Fruit fly (Drosophila melanogaster): Measurements from ENCODE around the gene Gnpnat.
A peak's percentile ranks its signal among the peaks of the same experiment; 100 is the strongest.

Gene Gnpnat

dm6 chr3R:29763154-29763553 lies 25.1 kb downstream of the Gnpnat start (continued):
- TF ChIP-seq CG15514 (GFP tag; optimal IDR thresholded peaks at IDR 0.05) (no peak), ranshi (GFP tag; IDR thresholded peaks at IDR 0.05) (peak; percentile 30; the same call in 1 of the 2 replicates), abd-A (tag; optimal IDR thresholded peaks at IDR 0.05) (no peak), CG13287 (GFP tag; IDR thresholded peaks at IDR 0.05; ENCODE audit: partially characterized antibody) (no peak), kay (GFP tag; optimal IDR thresholded peaks at IDR 0.05) (peak; percentile 31), CG18476 (GFP tag; optimal IDR thresholded peaks at IDR 0.05) (no peak), ind (GFP tag; optimal IDR thresholded peaks at IDR 0.05) (peak; percentile 51), CG9609 (GFP tag; optimal IDR thresholded peaks at IDR 0.05) (peak; percentile 32), CG4424 (GFP tag; optimal IDR thresholded peaks at IDR 0.05) (peak; percentile 52), bsh (GFP tag; optimal IDR thresholded peaks at IDR 0.05) (peak in 1 of 2 experiments; percentile 49), CG17361 (GFP tag; IDR thresholded peaks at IDR 0.05) (no peak), org-1 (GFP tag; optimal IDR thresholded peaks at IDR 0.05) (no peak)

- TF ChIP-seq crol (GFP tag; IDR thresholded peaks at IDR 0.05), result 0 out of 2 replicates have a peak, but pooled peaks have one; percentile 21
- peak; percentile 24 for TF ChIP-seq gem (tag; optimal IDR thresholded peaks at IDR 0.05)
- 0 out of 3 replicates have a peak, but pooled peaks have one; percentile 11 for TF ChIP-seq row (GFP tag; IDR thresholded peaks at IDR 0.05)
- peak; percentile 18 for TF ChIP-seq CG2120 (GFP tag; optimal IDR thresholded peaks at IDR 0.05)
- 0 out of 2 replicates have a peak, but pooled peaks have one; percentile 28 for TF ChIP-seq HLH3B (GFP tag; IDR thresholded peaks at IDR 0.05)
- no peak for TF ChIP-seq CG17829 (tag; optimal IDR thresholded peaks at IDR 0.05)
- 0 out of 2 replicates have a peak, but pooled peaks have one; percentile 3 for TF ChIP-seq Rx (GFP tag; IDR thresholded peaks at IDR 0.05)
- TF ChIP-seq Drgx (GFP tag; IDR thresholded peaks at IDR 0.05), result peak; percentile 6; the same call in 1 of the 2 replicates
- peak; percentile 39; the same call in 1 of the 2 replicates for TF ChIP-seq CG32532 (GFP tag; IDR thresholded peaks at IDR 0.05)
- no peak for TF ChIP-seq chm (GFP tag; IDR thresholded peaks at IDR 0.05)
- peak; percentile 55; the same call in 1 of the 2 replicates for TF ChIP-seq slbo (GFP tag; IDR thresholded peaks at IDR 0.05)
- TF ChIP-seq tio (GFP tag; optimal IDR thresholded peaks at IDR 0.05), result no peak
Measured at dm6 chr3R:29763804-29764203, 25.7 kb downstream of the Gnpnat start.

dm6 chr3R:29764249-29765042 lies 26.4 kb downstream of the Gnpnat start:
- no peak for TF ChIP-seq sug (tag; optimal IDR thresholded peaks at IDR 0.05)
- no peak for TF ChIP-seq CG6854 (GFP tag; optimal IDR thresholded peaks at IDR 0.05)
- no peak for TF ChIP-seq CG13296 (GFP tag; optimal IDR thresholded peaks at IDR 0.05)
- TF ChIP-seq chinmo (GFP tag; IDR thresholded peaks at IDR 0.05; ENCODE audit: partially characterized antibody), result 0 out of 4 replicates have a peak, but pooled peaks have one; percentile 74
- no peak for TF ChIP-seq org-1 (GFP tag; optimal IDR thresholded peaks at IDR 0.05)
- TF ChIP-seq row (GFP tag; IDR thresholded peaks at IDR 0.05), result peak; percentile 34; the same call in 1 of the 3 replicates
- no peak for TF ChIP-seq Six4 (GFP tag; optimal IDR thresholded peaks at IDR 0.05)
- no peak for TF ChIP-seq CG10147 (GFP tag; optimal IDR thresholded peaks at IDR 0.05)
- TF ChIP-seq CG4360 (GFP tag; IDR thresholded peaks at IDR 0.05), result peak; percentile 79
- TF ChIP-seq Ada2b (GFP tag; IDR thresholded peaks at IDR 0.05), result no peak
- TF ChIP-seq NK7.1 (GFP tag; optimal IDR thresholded peaks at IDR 0.05), result no peak
- peak; percentile 89 for TF ChIP-seq zen (tag; optimal IDR thresholded peaks at IDR 0.05)
- no peak for TF ChIP-seq CG8281 (tag; optimal IDR thresholded peaks at IDR 0.05)
- peak in 1 of 2 experiments; percentile 68 for TF ChIP-seq tll (GFP tag; optimal IDR thresholded peaks at IDR 0.05)
- peak; percentile 23 for TF ChIP-seq cg (GFP tag; optimal IDR thresholded peaks at IDR 0.05)
- no peak for TF ChIP-seq CG34224 (GFP tag; IDR thresholded peaks at IDR 0.05; ENCODE audit: partially characterized antibody)
- no peak for TF ChIP-seq ERR (GFP tag; optimal IDR thresholded peaks at IDR 0.05)
- peak; percentile 59 for TF ChIP-seq D (optimal IDR thresholded peaks at IDR 0.05)
- TF ChIP-seq D (GFP tag; optimal IDR thresholded peaks at IDR 0.05), result no peak
- peak; percentile 62 for TF ChIP-seq Sry-β (GFP tag; optimal IDR thresholded peaks at IDR 0.05)
- TF ChIP-seq CG13424 (tag; optimal IDR thresholded peaks at IDR 0.05), result no peak
- TF ChIP-seq CG15479 (GFP tag; optimal IDR thresholded peaks at IDR 0.05), result peak; percentile 80
- peak; percentile 52 for TF ChIP-seq cad (GFP tag; optimal IDR thresholded peaks at IDR 0.05)
- peak; percentile 66 to 84 for TF ChIP-seq Trl (optimal IDR thresholded peaks at IDR 0.05)
- no peak for TF ChIP-seq Trl (GFP tag; optimal IDR thresholded peaks at IDR 0.05)
